Fruit fly (Drosophila melanogaster): ENCODE data around the gene Bub1.
A peak's percentile ranks its signal among the peaks of the same experiment; 100 is the strongest.

The Bub1 gene

dm6 chr2L:5306373-5306997, 27.8 kb downstream of the Bub1 start:
- peak; percentile 22 for TF ChIP-seq Vsx2 (GFP tag; optimal IDR thresholded peaks at IDR 0.05; ENCODE audit: partially characterized antibody)
- no peak for TF ChIP-seq CG9705 (GFP tag; optimal IDR thresholded peaks at IDR 0.05)
- peak; percentile 95 for TF ChIP-seq Hr83 (GFP tag; optimal IDR thresholded peaks at IDR 0.05; ENCODE audit: poor library complexity, severe bottlenecking)
- no peak for TF ChIP-seq br (GFP tag; optimal IDR thresholded peaks at IDR 0.05)
- no peak for TF ChIP-seq jim (GFP tag; optimal IDR thresholded peaks at IDR 0.05)
- peak; percentile 21 for TF ChIP-seq woc (GFP tag; optimal IDR thresholded peaks at IDR 0.05)
- TF ChIP-seq sage (GFP tag; optimal IDR thresholded peaks at IDR 0.05), result no peak
- no peak for TF ChIP-seq ey (GFP tag; optimal IDR thresholded peaks at IDR 0.05)
- no peak for TF ChIP-seq Abd-B (GFP tag; optimal IDR thresholded peaks at IDR 0.05)
- no peak for TF ChIP-seq usp (GFP tag; optimal IDR thresholded peaks at IDR 0.05)
- no peak for TF ChIP-seq brk (GFP tag; optimal IDR thresholded peaks at IDR 0.05)
- TF ChIP-seq lola (GFP tag; optimal IDR thresholded peaks at IDR 0.05), result no peak
- TF ChIP-seq sv (GFP tag; optimal IDR thresholded peaks at IDR 0.05), result no peak
- TF ChIP-seq Sp1 (GFP tag; optimal IDR thresholded peaks at IDR 0.05), result no peak
- TF ChIP-seq CG32264 (GFP tag; optimal IDR thresholded peaks at IDR 0.05), result no peak
- TF ChIP-seq CrebA (GFP tag; optimal IDR thresholded peaks at IDR 0.05; ENCODE audit: borderline replicate concordance), result no peak
- no peak for TF ChIP-seq dmrt93B (GFP tag; optimal IDR thresholded peaks at IDR 0.05)
- peak in 1 of 2 experiments; percentile 50 for TF ChIP-seq foxo (GFP tag; optimal IDR thresholded peaks at IDR 0.05)
- no peak for TF ChIP-seq dsf (GFP tag; optimal IDR thresholded peaks at IDR 0.05; ENCODE audit: borderline replicate concordance)
- TF ChIP-seq h (GFP tag; optimal IDR thresholded peaks at IDR 0.05), result peak; percentile 56
- TF ChIP-seq rgr (GFP tag; optimal IDR thresholded peaks at IDR 0.05), result peak; percentile 61
- peak; percentile 83 for TF ChIP-seq Dif (GFP tag; optimal IDR thresholded peaks at IDR 0.05; ENCODE audit: partially characterized antibody)
- TF ChIP-seq Hr78 (GFP tag; optimal IDR thresholded peaks at IDR 0.05), result no peak
- no peak for TF ChIP-seq pan (optimal IDR thresholded peaks at IDR 0.05)
- TF ChIP-seq Dfd (GFP tag; optimal IDR thresholded peaks at IDR 0.05), result no peak
- no peak for TF ChIP-seq Rel (GFP tag; optimal IDR thresholded peaks at IDR 0.05)
- TF ChIP-seq Rel (tag; optimal IDR thresholded peaks at IDR 0.05), result peak; percentile 63
- peak; percentile 83 for TF ChIP-seq Jra (GFP tag; optimal IDR thresholded peaks at IDR 0.05)
- TF ChIP-seq N (GFP tag; optimal IDR thresholded peaks at IDR 0.05), result no peak
- peak; percentile 56 for TF ChIP-seq OdsH (GFP tag; optimal IDR thresholded peaks at IDR 0.05)
- TF ChIP-seq HLH106 (tag; optimal IDR thresholded peaks at IDR 0.05), result no peak
- TF ChIP-seq GATAd (GFP tag; optimal IDR thresholded peaks at IDR 0.05), result no peak
- TF ChIP-seq psq (GFP tag; optimal IDR thresholded peaks at IDR 0.05), result peak; percentile 63
- TF ChIP-seq tai (GFP tag; optimal IDR thresholded peaks at IDR 0.05), result no peak
- peak; percentile 54 for TF ChIP-seq Hnf4 (GFP tag; optimal IDR thresholded peaks at IDR 0.05)
- TF ChIP-seq fru (GFP tag; optimal IDR thresholded peaks at IDR 0.05), result peak; percentile 60
- TF ChIP-seq dl (GFP tag; optimal IDR thresholded peaks at IDR 0.05; ENCODE audit: insufficient read depth in 1 of 2, partially characterized antibody in 2 of 2), result peak; percentile 74 to 90

- TF ChIP-seq Sp1 (GFP tag; optimal IDR thresholded peaks at IDR 0.05), result no peak
- TF ChIP-seq rgr (GFP tag; optimal IDR thresholded peaks at IDR 0.05), result no peak
- TF ChIP-seq woc (GFP tag; optimal IDR thresholded peaks at IDR 0.05), result no peak
- no peak for TF ChIP-seq usp (GFP tag; optimal IDR thresholded peaks at IDR 0.05)
- TF ChIP-seq psq (GFP tag; optimal IDR thresholded peaks at IDR 0.05), result no peak
- no peak for TF ChIP-seq sage (GFP tag; optimal IDR thresholded peaks at IDR 0.05)
- TF ChIP-seq N (GFP tag; optimal IDR thresholded peaks at IDR 0.05), result no peak
- TF ChIP-seq Myc (optimal IDR thresholded peaks at IDR 0.05), result no peak
- no peak for TF ChIP-seq Jra (GFP tag; optimal IDR thresholded peaks at IDR 0.05)
- TF ChIP-seq dmrt93B (GFP tag; optimal IDR thresholded peaks at IDR 0.05), result no peak
- TF ChIP-seq Vsx2 (GFP tag; optimal IDR thresholded peaks at IDR 0.05; ENCODE audit: partially characterized antibody), result no peak
- TF ChIP-seq Hr78 (GFP tag; optimal IDR thresholded peaks at IDR 0.05), result no peak
- no peak for TF ChIP-seq Abd-B (GFP tag; optimal IDR thresholded peaks at IDR 0.05)
- TF ChIP-seq Hnf4 (GFP tag; optimal IDR thresholded peaks at IDR 0.05), result no peak
These were observed 30.7 kb downstream of the Bub1 start for dm6 chr2L:5309369-5309768.
